Worm (Caenorhabditis elegans) whole organism, young adult: ENCODE results near the gene tag-321.

Experiments used
- B0035.1 ChIP-seq: sonication (generic microtip); optimal IDR thresholded peaks from 2 replicates; lab custom pipeline; 2016; ENCODE audit warnings: missing genetic modification characterization, mild to moderate bottlenecking, missing compliant biosample characterization, missing genotype, missing genetic modification reagents
- B0261.1 ChIP-seq: sonication (generic microtip); optimal IDR thresholded peaks from 2 replicates; lab custom pipeline; 2016; ENCODE audit warnings: mild to moderate bottlenecking, missing genetic modification characterization, moderate library complexity, missing compliant biosample characterization
- F33H1.4 ChIP-seq: fragments of 200-800 bp; sonication (Bioruptor generic); IDR thresholded peaks from 2 replicates; pipeline ENCODE4 v1.3.6; 2022; ENCODE audit warnings: missing genetic modification reagents, missing genetic modification characterization, missing compliant biosample characterization
- F39B2.1 ChIP-seq: fragments of 200-800 bp; sonication (Bioruptor generic); IDR thresholded peaks from 2 replicates; pipeline ENCODE4 v1.3.6; 2022; ENCODE audit warnings: missing genetic modification reagents, missing genetic modification characterization, missing compliant biosample characterization
- F55B11.4 ChIP-seq: sonication (generic microtip); optimal IDR thresholded peaks from 2 replicates; lab custom pipeline; 2016; ENCODE audit warnings: missing compliant biosample characterization, missing genetic modification characterization, borderline replicate concordance; ENCODE audit not compliant: insufficient read depth
- ZK185.1 ChIP-seq: sonication (generic microtip); optimal IDR thresholded peaks from 2 replicates; lab custom pipeline; 2016; ENCODE audit warnings: mild to moderate bottlenecking, missing genetic modification characterization, missing compliant biosample characterization; ENCODE audit not compliant: poor library complexity, severe bottlenecking
- ama-1 ChIP-seq, 3 experiments: fragments of 150-350 bp in 1 of 3; sonication (generic microtip) in 2 of 3; optimal IDR thresholded peaks; 2 replicates each; lab custom pipeline; 2014 to 2018; ENCODE audit warnings: missing biosample characterization in 2 of 3, missing genetic modification characterization in 2 of 3, missing genetic modification reagents in 2 of 3
- aptf-2 ChIP-seq: fragments of 200-800 bp; sonication (Bioruptor generic); conservative IDR thresholded peaks from 2 replicates; pipeline ENCODE4 v1.3.6; 2022; ENCODE audit warnings: missing genetic modification reagents, missing genetic modification characterization, missing compliant biosample characterization
- attf-5 ChIP-seq: fragments of 200-800 bp; sonication (Bioruptor generic); optimal IDR thresholded peaks from 2 replicates; lab custom pipeline; 2018; ENCODE audit warnings: mild to moderate bottlenecking, missing genetic modification characterization, missing compliant biosample characterization
- bed-2 ChIP-seq: fragments of 200-800 bp; sonication (Bioruptor generic); IDR thresholded peaks from 2 replicates; pipeline ENCODE4 v1.3.6; 2022; ENCODE audit warnings: missing genetic modification reagents, missing genetic modification characterization, missing compliant biosample characterization
- cebp-1 ChIP-seq, 2 experiments: fragments of 200-800 bp in 1 of 2; sonication (Bioruptor generic) in 1 of 2; sonication (generic microtip) in 1 of 2; IDR thresholded peaks in 1 of 2; optimal IDR thresholded peaks in 1 of 2; 2 replicates each; pipeline versions ENCODE4 v1.3.6 to Lab custom; 2017 to 2022; ENCODE audit warnings: missing compliant biosample characterization in 2 of 2, missing genetic modification characterization in 2 of 2, mild to moderate bottlenecking in 1 of 2, missing genetic modification reagents in 1 of 2, moderate library complexity in 1 of 2
- ceh-100 ChIP-seq: fragments of 200-800 bp; sonication (Bioruptor generic); IDR thresholded peaks from 2 replicates; pipeline ENCODE4 v1.3.6; 2022; ENCODE audit warnings: missing genetic modification reagents, missing genetic modification characterization, missing compliant biosample characterization
- ceh-40 ChIP-seq: fragments of 200-800 bp; sonication (Bioruptor generic); IDR thresholded peaks from 2 replicates; pipeline ENCODE4 v1.3.6; 2022; ENCODE audit warnings: missing genetic modification characterization, missing compliant biosample characterization
- ceh-79 ChIP-seq: sonication (generic microtip); optimal IDR thresholded peaks from 2 replicates; lab custom pipeline; 2017; ENCODE audit warnings: mild to moderate bottlenecking, missing genetic modification characterization, missing compliant biosample characterization
- die-1 ChIP-seq: sonication (generic microtip); optimal IDR thresholded peaks from 2 replicates; lab custom pipeline; 2016; ENCODE audit warnings: missing genotype, mild to moderate bottlenecking, missing genetic modification characterization, missing compliant biosample characterization
- efl-1 ChIP-seq: fragments of 150-350 bp; optimal IDR thresholded peaks from 2 replicates; lab custom pipeline; 2014; ENCODE audit warnings: missing biosample characterization, missing genetic modification reagents, missing genetic modification characterization
- fkh-3 ChIP-seq: sonication (generic microtip); optimal IDR thresholded peaks from 2 replicates; lab custom pipeline; 2016; ENCODE audit warnings: mild to moderate bottlenecking, missing genetic modification characterization, missing compliant biosample characterization
- him-1 ChIP-seq: sonication (generic microtip); optimal IDR thresholded peaks from 2 replicates; lab custom pipeline; 2016; ENCODE audit warnings: missing genotype, missing genetic modification reagents, missing genetic modification characterization, missing compliant biosample characterization
- hmg-20 ChIP-seq: fragments of 200-800 bp; sonication (Bioruptor generic); IDR thresholded peaks from 2 replicates; pipeline ENCODE4 v1.3.6; 2022; ENCODE audit warnings: missing genetic modification reagents, missing genetic modification characterization, missing compliant biosample characterization
- hrde-1 ChIP-seq: sonication (generic microtip); optimal IDR thresholded peaks from 2 replicates; lab custom pipeline; 2016; ENCODE audit warnings: missing genetic modification characterization, mild to moderate bottlenecking, missing compliant biosample characterization, moderate library complexity, missing genotype, missing genetic modification reagents, borderline replicate concordance
- hsf-1 ChIP-seq: fragments of 200-800 bp; sonication (Bioruptor generic); IDR thresholded peaks from 2 replicates; pipeline ENCODE4 v1.3.6; 2022; ENCODE audit warnings: missing genetic modification reagents, missing genetic modification characterization, missing compliant biosample characterization
- lag-1 ChIP-seq: fragments of 200-800 bp; sonication (Bioruptor generic); IDR thresholded peaks from 2 replicates; pipeline ENCODE4 v1.3.6; 2022; ENCODE audit warnings: missing genetic modification reagents, missing genetic modification characterization, missing compliant biosample characterization
- let-526 ChIP-seq: fragments of 200-800 bp; sonication (Bioruptor generic); IDR thresholded peaks from 2 replicates; pipeline ENCODE4 v1.3.6; 2022; ENCODE audit warnings: missing genetic modification reagents, missing genetic modification characterization, missing compliant biosample characterization
- let-607 ChIP-seq, 2 experiments: fragments of 200-800 bp in 1 of 2; sonication (Bioruptor generic) in 1 of 2; sonication (generic microtip) in 1 of 2; optimal IDR thresholded peaks; 2 replicates each; lab custom pipeline; 2016 to 2018; ENCODE audit warnings: mild to moderate bottlenecking in 2 of 2, missing compliant biosample characterization in 2 of 2, missing genetic modification characterization in 2 of 2, moderate library complexity in 2 of 2, missing genotype in 1 of 2
- lin-35 ChIP-seq, 3 experiments: fragments of 150-350 bp in 2 of 3; sonication (generic microtip) in 1 of 3; optimal IDR thresholded peaks; 2 replicates each; lab custom pipeline; 2014 to 2018; ENCODE audit warnings: missing biosample characterization in 3 of 3, missing genetic modification characterization in 3 of 3, missing genetic modification reagents in 3 of 3
- lin-40 ChIP-seq: sonication (generic microtip); optimal IDR thresholded peaks from 2 replicates; lab custom pipeline; 2016; ENCODE audit warnings: missing genetic modification characterization, mild to moderate bottlenecking, missing compliant biosample characterization, missing genotype, missing genetic modification reagents
- lin-54 ChIP-seq: fragments of 200-800 bp; sonication (Bioruptor generic); optimal IDR thresholded peaks from 2 replicates; lab custom pipeline; 2018; ENCODE audit warnings: mild to moderate bottlenecking, missing genetic modification characterization, missing compliant biosample characterization
- lir-1 ChIP-seq: fragments of 200-800 bp; sonication (Bioruptor generic); conservative IDR thresholded peaks from 2 replicates; pipeline ENCODE4 v1.3.6; 2022; ENCODE audit warnings: missing genetic modification reagents, missing genetic modification characterization, missing compliant biosample characterization
- lsl-1 ChIP-seq: fragments of 200-800 bp; sonication (Bioruptor generic); optimal IDR thresholded peaks from 2 replicates; lab custom pipeline; 2018; ENCODE audit warnings: mild to moderate bottlenecking, missing genetic modification characterization, moderate library complexity, missing compliant biosample characterization
- madf-10 ChIP-seq: sonication (generic microtip); optimal IDR thresholded peaks from 2 replicates; lab custom pipeline; 2016; ENCODE audit warnings: mild to moderate bottlenecking, missing genetic modification characterization, missing compliant biosample characterization
- madf-3 ChIP-seq: fragments of 200-800 bp; sonication (Bioruptor generic); IDR thresholded peaks from 2 replicates; pipeline ENCODE4 v1.3.6; 2022; ENCODE audit warnings: missing genetic modification reagents, missing genetic modification characterization, missing compliant biosample characterization
- mel-28 ChIP-seq: sonication (generic microtip); optimal IDR thresholded peaks from 2 replicates; lab custom pipeline; 2016; ENCODE audit warnings: borderline replicate concordance, mild to moderate bottlenecking, missing genetic modification characterization, missing compliant biosample characterization
- nfya-1 ChIP-seq: sonication (generic microtip); optimal IDR thresholded peaks from 2 replicates; lab custom pipeline; 2017; ENCODE audit warnings: antibody characterized with exemption, missing compliant biosample characterization, missing genetic modification characterization, borderline replicate concordance; ENCODE audit not compliant: insufficient read depth
- nhr-80 ChIP-seq: sonication (generic microtip); optimal IDR thresholded peaks from 2 replicates; lab custom pipeline; 2016; ENCODE audit warnings: missing genetic modification characterization, missing compliant biosample characterization
- pbrm-1 ChIP-seq: fragments of 200-800 bp; sonication (Bioruptor generic); IDR thresholded peaks from 2 replicates; pipeline ENCODE4 v1.3.6; 2022; ENCODE audit warnings: missing genetic modification reagents, missing genetic modification characterization, missing compliant biosample characterization
- rec-8 ChIP-seq, 2 experiments: sonication (generic microtip); optimal IDR thresholded peaks; 2 replicates each; lab custom pipeline; 2016; ENCODE audit warnings: mild to moderate bottlenecking in 2 of 2, missing genetic modification characterization in 2 of 2, missing genetic modification reagents in 2 of 2, missing genotype in 2 of 2, missing biosample characterization in 1 of 2, missing compliant biosample characterization in 1 of 2, moderate library complexity in 1 of 2
- snpc-4 ChIP-seq, 5 experiments: fragments of 150-350 bp in 1 of 5; sonication (generic microtip) in 4 of 5; optimal IDR thresholded peaks; 2 replicates each; lab custom pipeline; 2014 to 2018; ENCODE audit warnings: missing genetic modification characterization in 5 of 5, missing biosample characterization in 3 of 5, antibody characterized with exemption in 2 of 5, mild to moderate bottlenecking in 2 of 5, missing compliant biosample characterization in 2 of 5, missing genotype in 2 of 5, moderate library complexity in 2 of 5, missing genetic modification reagents in 1 of 5
- unc-130 ChIP-seq: sonication (generic microtip); optimal IDR thresholded peaks from 2 replicates; lab custom pipeline; 2016; ENCODE audit warnings: missing genetic modification reagents, missing genetic modification characterization, missing compliant biosample characterization
- xnd-1 ChIP-seq: sonication (generic microtip); optimal IDR thresholded peaks from 2 replicates; lab custom pipeline; 2016; ENCODE audit warnings: missing genotype, missing genetic modification reagents, missing genetic modification characterization, missing compliant biosample characterization
- ztf-18 ChIP-seq: sonication (generic microtip); optimal IDR thresholded peaks from 2 replicates; lab custom pipeline; 2016; ENCODE audit warnings: missing genotype, mild to moderate bottlenecking, missing genetic modification characterization, missing compliant biosample characterization
- ztf-25 ChIP-seq: fragments of 200-800 bp; sonication (Bioruptor generic); IDR thresholded peaks from 2 replicates; pipeline ENCODE4 v1.3.6; 2022; ENCODE audit warnings: missing genetic modification reagents, missing genetic modification characterization, missing compliant biosample characterization
- ztf-6 ChIP-seq: fragments of 200-800 bp; sonication (Bioruptor generic); IDR thresholded peaks from 2 replicates; pipeline ENCODE4 v1.3.6; 2022; ENCODE audit warnings: missing genetic modification reagents, missing genetic modification characterization, missing compliant biosample characterization

tag-321 gene

DNA sequence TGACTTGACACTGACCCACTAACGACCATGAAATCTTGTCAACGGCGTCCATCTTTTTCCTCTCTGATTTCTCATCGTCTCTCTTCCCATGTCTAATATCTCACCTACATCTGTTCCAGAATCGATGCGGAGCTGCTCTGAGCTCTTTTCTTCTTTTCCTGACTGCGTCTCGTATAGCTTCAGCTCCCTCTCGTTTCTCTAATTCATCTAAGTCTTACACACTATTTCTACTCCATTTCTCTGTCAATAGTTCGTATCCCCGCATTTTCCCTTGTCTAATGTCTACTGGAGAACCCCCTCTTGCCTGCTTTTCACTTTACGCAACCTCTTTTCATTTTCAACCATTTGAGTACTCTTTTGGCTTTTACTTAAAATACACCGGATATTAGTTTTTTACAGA, 34.2 kb upstream of the tag-321 start, which contains the start of gene ric-3 (continued):
- TF ChIP-seq mel-28 (no peak), ztf-18 (tag; lab: Kevin White, UChicago) (no peak), ceh-40 (GFP tag; lab: Robert Waterston, UW) (no peak), madf-10 (tag; lab: Kevin White, UChicago) (no peak)

DNA sequence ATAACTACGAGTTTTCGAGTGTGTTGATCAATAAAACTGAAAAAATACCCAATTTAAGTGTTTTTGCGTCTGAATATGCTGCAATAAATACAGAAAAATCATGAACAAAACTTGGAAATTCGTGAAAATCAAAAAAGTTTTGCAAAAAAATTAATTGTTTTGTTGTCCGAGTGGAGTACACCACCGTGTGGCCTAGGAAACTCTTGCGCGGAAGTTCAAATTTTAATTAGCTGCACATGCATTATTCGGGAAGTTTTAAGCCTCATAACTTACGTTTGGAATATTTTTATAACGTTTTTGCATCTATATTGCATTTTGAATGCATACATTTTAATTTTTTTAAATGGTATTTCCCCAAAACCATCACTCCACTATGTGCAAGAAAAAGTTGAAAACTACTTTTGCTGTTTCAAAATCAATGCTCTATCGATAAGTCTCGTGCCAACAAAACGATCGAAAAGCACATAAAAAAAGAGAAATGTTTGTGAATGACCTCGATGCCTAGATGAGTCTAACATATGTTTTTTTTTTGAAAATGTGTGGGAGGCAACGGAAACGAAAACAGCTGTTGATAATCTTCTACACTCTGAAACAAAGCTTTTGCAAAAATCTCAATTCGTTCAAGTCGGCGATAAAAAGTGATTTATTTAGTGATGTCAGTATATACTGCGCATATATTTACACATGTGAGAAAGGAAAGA, 32.9 kb upstream of the tag-321 start:
- peak in 1 of 2 experiments; percentile 5 for TF ChIP-seq let-607 (tag; optimal IDR thresholded peaks at IDR 0.05; lab: Kevin White, UChicago)
- peak; percentile 26 for TF ChIP-seq xnd-1 (tag; lab: Kevin White, UChicago)
- TF ChIP-seq die-1 (tag; lab: Kevin White, UChicago): no peak
- peak; percentile 17 for TF ChIP-seq unc-130 (GFP tag; lab: Kevin White, UChicago)
- peak; percentile 39 for TF ChIP-seq lsl-1
- TF ChIP-seq hmg-20 (GFP tag; lab: Robert Waterston, UW): peak; percentile 40; the same call in 1 of the 2 replicates
- 0 out of 2 replicates have a peak, but pooled peaks have one; percentile 2 for TF ChIP-seq madf-3
- 0 out of 2 replicates have a peak, but pooled peaks have one; percentile 46 for TF ChIP-seq let-526 (GFP tag; lab: Robert Waterston, UW)
- TF ChIP-seq aptf-2 (GFP tag; lab: Robert Waterston, UW): 0 out of 2 replicates have a peak, but pooled peaks have one; percentile 9
- TF ChIP-seq B0261.1 (tag; lab: Kevin White, UChicago): no peak
- TF ChIP-seq lin-35 (GFP tag; optimal IDR thresholded peaks at IDR 0.05; lab: Kevin White, UChicago): peak in 1 of 3 experiments; percentile 13
- no peak for TF ChIP-seq B0035.1 (tag; lab: Kevin White, UChicago)
- TF ChIP-seq lin-40 (tag; lab: Kevin White, UChicago): no peak
- TF ChIP-seq ceh-100 (GFP tag; lab: Robert Waterston, UW): no peak
- no peak for TF ChIP-seq hrde-1 (tag; lab: Kevin White, UChicago)
- TF ChIP-seq ZK185.1 (tag; lab: Kevin White, UChicago): peak; percentile 41
- no peak for TF ChIP-seq nfya-1 (tag; lab: Kevin White, UChicago)
- peak; percentile 89 for TF ChIP-seq lin-54 (GFP tag; lab: Kevin White, UChicago)
- 0 out of 2 replicates have a peak, but pooled peaks have one; percentile 50 for TF ChIP-seq bed-2
- no peak for TF ChIP-seq lir-1
- no peak for TF ChIP-seq ama-1 (optimal IDR thresholded peaks at IDR 0.05; lab: Kevin White, UChicago)
- no peak for TF ChIP-seq ama-1 (GFP tag; optimal IDR thresholded peaks at IDR 0.05; lab: Kevin White, UChicago)
- peak; percentile 34; the same call in 1 of the 2 replicates for TF ChIP-seq F33H1.4 (GFP tag; lab: Robert Waterston, UW)
- TF ChIP-seq snpc-4 (GFP tag; optimal IDR thresholded peaks at IDR 0.05; lab: Kevin White, UChicago): no peak
- peak in 1 of 4 experiments; percentile 3 for TF ChIP-seq snpc-4 (tag; optimal IDR thresholded peaks at IDR 0.05; lab: Kevin White, UChicago)
- TF ChIP-seq ztf-6 (GFP tag; lab: Robert Waterston, UW): no peak
- no peak for TF ChIP-seq nhr-80 (tag; lab: Kevin White, UChicago)
- peak; percentile 59 for TF ChIP-seq efl-1
- TF ChIP-seq him-1 (tag; lab: Kevin White, UChicago): peak; percentile 36
- TF ChIP-seq, all 124 proteins: peak for 16

DNA sequence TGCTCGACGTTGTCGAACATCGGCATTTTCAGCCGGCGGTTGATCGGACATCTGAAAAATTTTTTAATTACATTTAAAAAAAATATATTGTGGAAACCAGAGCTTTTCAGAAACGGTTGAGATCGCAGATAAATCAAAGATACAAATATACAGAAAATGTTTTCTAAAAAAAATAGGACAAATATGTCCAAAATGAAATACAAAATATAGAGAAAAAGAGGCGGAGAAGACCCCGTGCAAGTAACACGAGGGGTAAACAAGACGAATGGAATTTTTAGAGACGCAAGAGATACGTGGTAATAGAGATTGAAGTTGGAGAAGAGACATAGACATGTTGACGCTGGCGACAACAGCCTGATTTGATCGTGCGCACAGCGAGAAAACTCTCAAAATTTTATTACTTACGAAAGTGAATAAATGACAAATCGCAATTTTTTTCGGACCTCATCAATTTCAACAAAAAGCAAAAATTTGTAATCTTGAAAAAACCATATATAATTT, 32.1 kb upstream of the tag-321 start, which contains the start of gene cdgs-1:
cdgs-1 (minus strand) TSS at position 51 of the 501 bp plus-strand sequence.
- TF ChIP-seq hsf-1 (no peak), attf-5 (GFP tag; lab: Kevin White, UChicago) (peak; percentile 51), fkh-3 (tag; lab: Kevin White, UChicago) (no peak), cebp-1 (GFP tag; IDR thresholded peaks at IDR 0.05; lab: Robert Waterston, UW) (no peak), cebp-1 (tag; optimal IDR thresholded peaks at IDR 0.05; lab: Kevin White, UChicago) (peak; percentile 60), rec-8 (tag; optimal IDR thresholded peaks at IDR 0.05; lab: Kevin White, UChicago) (no peak), hmg-20 (GFP tag; lab: Robert Waterston, UW) (no peak), F39B2.1 (GFP tag; lab: Robert Waterston, UW) (no peak), pbrm-1 (GFP tag; lab: Robert Waterston, UW) (no peak), F55B11.4 (no peak), lag-1 (GFP tag; lab: Robert Waterston, UW) (no peak), ztf-25 (GFP tag; lab: Robert Waterston, UW) (no peak), ceh-79 (no peak)
